Worm (Caenorhabditis elegans): ENCODE data around the gene F52C9.3.

Gene F52C9.3

ce11 chrIII:5318610-5319009, 3.1 kb upstream of the F52C9.3 start:
- TF ChIP-seq ceh-82 (tag; optimal IDR thresholded peaks at IDR 0.05): no peak
- peak; percentile 0 for TF ChIP-seq crh-2 (tag; optimal IDR thresholded peaks at IDR 0.05)
- TF ChIP-seq nhr-25 (tag; optimal IDR thresholded peaks at IDR 0.05): no peak
- TF ChIP-seq peb-1 (tag; optimal IDR thresholded peaks at IDR 0.05): no peak
- no peak for TF ChIP-seq sma-9 (GFP tag; optimal IDR thresholded peaks at IDR 0.05)
- no peak for TF ChIP-seq sma-9 (tag; optimal IDR thresholded peaks at IDR 0.05)

- TF ChIP-seq aly-2 (tag; optimal IDR thresholded peaks at IDR 0.05): no peak
- no peak for TF ChIP-seq sem-4 (tag; optimal IDR thresholded peaks at IDR 0.05)
- TF ChIP-seq nhr-23 (tag; optimal IDR thresholded peaks at IDR 0.05): no peak
- TF ChIP-seq nhr-237 (tag; optimal IDR thresholded peaks at IDR 0.05): no peak
- TF ChIP-seq mab-5 (tag; optimal IDR thresholded peaks at IDR 0.05): no peak
- no peak for TF ChIP-seq ztf-4 (tag; optimal IDR thresholded peaks at IDR 0.05)
- no peak for TF ChIP-seq ztf-1 (GFP tag; conservative IDR thresholded peaks at IDR 0.05)
- TF ChIP-seq crh-2 (tag; optimal IDR thresholded peaks at IDR 0.05): no peak
- no peak for TF ChIP-seq mdl-1 (tag; optimal IDR thresholded peaks at IDR 0.05)
- TF ChIP-seq lin-39 (tag; optimal IDR thresholded peaks at IDR 0.05): no peak
- TF ChIP-seq sma-9 (GFP tag; optimal IDR thresholded peaks at IDR 0.05): no peak
- TF ChIP-seq sma-9 (tag; optimal IDR thresholded peaks at IDR 0.05): no peak
- no peak for TF ChIP-seq nhr-10 (tag; optimal IDR thresholded peaks at IDR 0.05)
- no peak for TF ChIP-seq sma-3 (GFP tag; optimal IDR thresholded peaks at IDR 0.05)
- no peak for TF ChIP-seq alr-1 (tag; optimal IDR thresholded peaks at IDR 0.05)
- TF ChIP-seq elt-3 (tag; optimal IDR thresholded peaks at IDR 0.05): no peak
- no peak for TF ChIP-seq nhr-6 (tag; optimal IDR thresholded peaks at IDR 0.05)
- TF ChIP-seq nhr-11 (tag; optimal IDR thresholded peaks at IDR 0.05): no peak
- no peak for TF ChIP-seq unc-55 (GFP tag; optimal IDR thresholded peaks at IDR 0.05)
- no peak for TF ChIP-seq nhr-21 (tag; optimal IDR thresholded peaks at IDR 0.05)
Measured at ce11 chrIII:5326323-5326722, 4.6 kb downstream of the F52C9.3 start, which contains the start of gene sorf-2. sorf-2 (plus strand) TSS chrIII:5326623.

- TF ChIP-seq dmd-4 (tag; optimal IDR thresholded peaks at IDR 0.05) (no peak), egl-27 (tag; optimal IDR thresholded peaks at IDR 0.05) (no peak), F13H6.1 (tag; optimal IDR thresholded peaks at IDR 0.05) (no peak), blmp-1 (tag; optimal IDR thresholded peaks at IDR 0.05; ENCODE audit: insufficient read depth) (no peak), nhr-237 (tag; optimal IDR thresholded peaks at IDR 0.05) (no peak), nhr-77 (tag; optimal IDR thresholded peaks at IDR 0.05) (no peak), mdl-1 (tag; optimal IDR thresholded peaks at IDR 0.05) (no peak), ama-1 (optimal IDR thresholded peaks at IDR 0.05) (no peak), mab-5 (tag; optimal IDR thresholded peaks at IDR 0.05) (no peak)
Measured at ce11 chrIII:5329372-5329771, 7.7 kb downstream of the F52C9.3 start.

ce11 chrIII:5334517-5335049, 12.9 kb downstream of the F52C9.3 start:
- TF ChIP-seq F13H6.1 (tag; optimal IDR thresholded peaks at IDR 0.05) (peak; percentile 0), fos-1 (tag; optimal IDR thresholded peaks at IDR 0.05) (peak; percentile 6), nhr-129 (tag; optimal IDR thresholded peaks at IDR 0.05) (peak; percentile 28), nhr-21 (tag; optimal IDR thresholded peaks at IDR 0.05) (no peak), crh-2 (tag; optimal IDR thresholded peaks at IDR 0.05) (peak; percentile 32), sma-9 (GFP tag; optimal IDR thresholded peaks at IDR 0.05) (peak; percentile 19), sma-9 (tag; optimal IDR thresholded peaks at IDR 0.05) (no peak)

DNA sequence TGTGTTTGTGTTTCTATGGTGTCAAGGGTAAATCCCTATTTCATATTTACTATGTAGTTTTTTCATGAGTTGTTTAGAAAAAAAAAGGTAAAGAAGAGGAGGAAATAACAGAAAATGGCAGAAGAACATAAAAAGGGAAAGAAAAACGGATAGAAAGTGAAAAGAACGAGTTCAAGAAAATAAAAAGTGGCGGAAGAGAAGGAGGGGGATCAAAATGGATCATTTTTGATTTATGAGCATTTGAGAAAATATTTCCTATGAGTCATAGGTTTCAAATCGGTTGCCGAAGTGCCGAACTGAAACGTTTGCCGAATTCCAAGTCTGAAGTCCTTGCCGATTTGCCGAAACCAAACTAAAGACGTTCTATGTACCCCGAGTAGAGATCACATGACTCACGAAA, 17.1 kb downstream of the F52C9.3 start:
- peak; percentile 52 for TF ChIP-seq unc-55 (GFP tag; optimal IDR thresholded peaks at IDR 0.05)
- peak; percentile 71 for TF ChIP-seq mab-5 (tag; optimal IDR thresholded peaks at IDR 0.05)
- peak; percentile 3 for TF ChIP-seq fos-1 (tag; optimal IDR thresholded peaks at IDR 0.05)
- TF ChIP-seq nhr-10 (tag; optimal IDR thresholded peaks at IDR 0.05): no peak

ce11 chrIII:5340530-5340929, 18.8 kb downstream of the F52C9.3 start:
- TF ChIP-seq unc-55 (GFP tag; optimal IDR thresholded peaks at IDR 0.05) (peak; percentile 37), ama-1 (optimal IDR thresholded peaks at IDR 0.05) (no peak)

- TF ChIP-seq unc-55 (GFP tag; optimal IDR thresholded peaks at IDR 0.05) (peak; percentile 31), nhr-6 (tag; optimal IDR thresholded peaks at IDR 0.05) (no peak)
Measured at ce11 chrIII:5341382-5341781, 19.7 kb downstream of the F52C9.3 start, which contains the start of gene ZK121.2. ZK121.2 (plus strand) TSS chrIII:5341682.

Data from whole organism, L2 larva.